Worm (Caenorhabditis elegans): ENCODE measurements around the gene nspe-8.
A peak's percentile ranks its signal among the peaks of the same experiment; 100 is the strongest.

The nspe-8 gene

ce11 chrII:12669882-12670281 lies 48.1 kb upstream of the nspe-8 start:
- TF ChIP-seq Y48G9A.11 (GFP tag; IDR thresholded peaks at IDR 0.05) = peak; percentile 48; the same call in 1 of the 2 replicates
- no peak for TF ChIP-seq nhr-77 (tag; optimal IDR thresholded peaks at IDR 0.05)
- peak; percentile 85 for TF ChIP-seq aha-1 (tag)
- no peak for TF ChIP-seq F44E2.7 (GFP tag; IDR thresholded peaks at IDR 0.05)
- no peak for TF ChIP-seq zag-1 (tag; optimal IDR thresholded peaks at IDR 0.05)
- TF ChIP-seq Y105C5A.15 (GFP tag; IDR thresholded peaks at IDR 0.05) = 0 out of 2 replicates have a peak, but pooled peaks have one; percentile 11
- TF ChIP-seq hif-1 (tag; optimal IDR thresholded peaks at IDR 0.05) = no peak
- TF ChIP-seq set-16 (GFP tag; IDR thresholded peaks at IDR 0.05) = peak; percentile 60

ce11 chrII:12669342-12669741 lies 47.6 kb upstream of the nspe-8 start:
- TF ChIP-seq lir-3 (tag; optimal IDR thresholded peaks at IDR 0.05) (no peak), lim-7 (GFP tag; IDR thresholded peaks at IDR 0.05) (no peak), dpl-1 (GFP tag; optimal IDR thresholded peaks at IDR 0.05) (no peak), hlh-30 (tag; optimal IDR thresholded peaks at IDR 0.05; ENCODE audit: insufficient read depth) (no peak), vab-7 (GFP tag; IDR thresholded peaks at IDR 0.05) (no peak), snpc-4 (tag; optimal IDR thresholded peaks at IDR 0.05) (no peak)

ce11 chrII:12668874-12669273 lies 47.1 kb upstream of the nspe-8 start:
- TF ChIP-seq nhr-102 (tag; optimal IDR thresholded peaks at IDR 0.05) = no peak
- TF ChIP-seq ceh-82 (tag; optimal IDR thresholded peaks at IDR 0.05) = no peak
- TF ChIP-seq ceh-62 (tag; optimal IDR thresholded peaks at IDR 0.05) = no peak
- no peak for TF ChIP-seq nhr-25 (tag; optimal IDR thresholded peaks at IDR 0.05; ENCODE audit: borderline replicate concordance, insufficient read depth)
- no peak for TF ChIP-seq hif-1 (tag; optimal IDR thresholded peaks at IDR 0.05)
- no peak for TF ChIP-seq lir-3 (tag; optimal IDR thresholded peaks at IDR 0.05)
- peak; percentile 44; the same call in 1 of the 2 replicates for TF ChIP-seq set-16 (GFP tag; IDR thresholded peaks at IDR 0.05)
- TF ChIP-seq hmg-1.1 (GFP tag; IDR thresholded peaks at IDR 0.05) = no peak
- TF ChIP-seq jun-1 (tag; optimal IDR thresholded peaks at IDR 0.05) = no peak

ce11 chrII:12668148-12668547 lies 46.4 kb upstream of the nspe-8 start:
- peak; percentile 13 for TF ChIP-seq lin-13 (GFP tag; optimal IDR thresholded peaks at IDR 0.05)
- peak; percentile 67; the same call in 1 of the 2 replicates for TF ChIP-seq Y48G9A.11 (GFP tag; IDR thresholded peaks at IDR 0.05)
- 0 out of 2 replicates have a peak, but pooled peaks have one; percentile 60 for TF ChIP-seq D1046.2 (GFP tag; IDR thresholded peaks at IDR 0.05)
- no peak for TF ChIP-seq lin-39 (tag; optimal IDR thresholded peaks at IDR 0.05)
- TF ChIP-seq egl-43 (GFP tag; IDR thresholded peaks at IDR 0.05) = 0 out of 2 replicates have a peak, but pooled peaks have one; percentile 38
- peak; percentile 6; the same call in 1 of the 2 replicates for TF ChIP-seq tra-1 (GFP tag; IDR thresholded peaks at IDR 0.05)
- no peak for TF ChIP-seq ceh-20 (GFP tag; IDR thresholded peaks at IDR 0.05)
- TF ChIP-seq aha-1 (tag) = no peak
- TF ChIP-seq lin-29 (GFP tag; IDR thresholded peaks at IDR 0.05) = no peak
- 0 out of 2 replicates have a peak, but pooled peaks have one; percentile 53 for TF ChIP-seq dmd-9 (GFP tag; IDR thresholded peaks at IDR 0.05)
- TF ChIP-seq egl-27 (tag; optimal IDR thresholded peaks at IDR 0.05) = no peak
- TF ChIP-seq zag-1 (tag; optimal IDR thresholded peaks at IDR 0.05) = no peak
- TF ChIP-seq lin-38 (GFP tag; IDR thresholded peaks at IDR 0.05) = peak; percentile 19; the same call in 1 of the 2 replicates
- peak; percentile 14 for TF ChIP-seq mes-2 (tag; optimal IDR thresholded peaks at IDR 0.05; ENCODE audit: poor library complexity, severe bottlenecking)
- TF ChIP-seq set-16 (GFP tag; IDR thresholded peaks at IDR 0.05) = peak; percentile 46; the same call in 1 of the 2 replicates
- no peak for TF ChIP-seq mxl-2 (GFP tag; conservative IDR thresholded peaks at IDR 0.05)

ce11 chrII:12666042-12666441 lies 44.3 kb upstream of the nspe-8 start:
- no peak for TF ChIP-seq F49E8.2 (tag; optimal IDR thresholded peaks at IDR 0.05; ENCODE audit: borderline replicate concordance)
- no peak for TF ChIP-seq nhr-111 (GFP tag; optimal IDR thresholded peaks at IDR 0.05)
- TF ChIP-seq ama-1 (optimal IDR thresholded peaks at IDR 0.05) = no peak
- no peak for TF ChIP-seq dmd-6 (GFP tag; IDR thresholded peaks at IDR 0.05)
- TF ChIP-seq Y48G9A.11 (GFP tag; IDR thresholded peaks at IDR 0.05) = 0 out of 2 replicates have a peak, but pooled peaks have one; percentile 50
- 0 out of 2 replicates have a peak, but pooled peaks have one; percentile 24 for TF ChIP-seq madf-9 (GFP tag; conservative IDR thresholded peaks at IDR 0.05)
- no peak for TF ChIP-seq hif-1 (tag; optimal IDR thresholded peaks at IDR 0.05)
- peak; percentile 24 for TF ChIP-seq lin-13 (GFP tag; optimal IDR thresholded peaks at IDR 0.05)
- no peak for TF ChIP-seq mdl-1 (tag; optimal IDR thresholded peaks at IDR 0.05)
- TF ChIP-seq fkh-10 (GFP tag; optimal IDR thresholded peaks at IDR 0.05) = no peak
- peak; percentile 62 for TF ChIP-seq aha-1 (tag)
- TF ChIP-seq daf-8 (GFP tag; IDR thresholded peaks at IDR 0.05) = no peak
- TF ChIP-seq set-16 (GFP tag; IDR thresholded peaks at IDR 0.05) = peak; percentile 52; the same call in 1 of the 2 replicates
- TF ChIP-seq ZK337.2 (GFP tag; IDR thresholded peaks at IDR 0.05) = no peak
- peak; percentile 91 for TF ChIP-seq tra-1 (GFP tag; IDR thresholded peaks at IDR 0.05)
- no peak for TF ChIP-seq mxl-2 (GFP tag; conservative IDR thresholded peaks at IDR 0.05)
- TF ChIP-seq hlh-11 (tag; optimal IDR thresholded peaks at IDR 0.05) = no peak
- no peak for TF ChIP-seq daf-12 (tag; optimal IDR thresholded peaks at IDR 0.05)
